Worm (Caenorhabditis elegans) whole organism, mixed stage, embryonic: ENCODE data around the gene F37C4.6.

Source experiments
- M03D4.4 ChIP-seq: sonication (generic microtip); optimal IDR thresholded peaks from 2 replicates; lab custom pipeline; 2017; ENCODE audit warnings: mild to moderate bottlenecking, missing genetic modification characterization, missing compliant biosample characterization
- ceh-43 ChIP-seq: fragments of 200-800 bp; sonication (Bioruptor generic); optimal IDR thresholded peaks from 2 replicates; lab custom pipeline; 2018; ENCODE audit warnings: mild to moderate bottlenecking, missing genetic modification characterization, moderate library complexity, missing compliant biosample characterization
- cnd-1 ChIP-seq: fragments of 200-800 bp; sonication (Bioruptor generic); optimal IDR thresholded peaks from 2 replicates; lab custom pipeline; 2018; ENCODE audit warnings: mild to moderate bottlenecking, missing genetic modification characterization, missing compliant biosample characterization
- elt-3 ChIP-seq: fragments of 150-350 bp; optimal IDR thresholded peaks from 2 replicates; lab custom pipeline; 2014; ENCODE audit warnings: missing biosample characterization, missing genetic modification characterization
- mab-5 ChIP-seq: fragments of 150-350 bp; optimal IDR thresholded peaks from 2 replicates; lab custom pipeline; 2014; ENCODE audit warnings: missing biosample characterization, missing genetic modification characterization
- mep-1 ChIP-seq: fragments of 150-350 bp; optimal IDR thresholded peaks from 2 replicates; lab custom pipeline; 2017; ENCODE audit warnings: missing biosample characterization, missing genetic modification reagents, missing genetic modification characterization, inconsistent platforms
- pha-4 ChIP-seq: fragments of 150-350 bp; optimal IDR thresholded peaks from 2 replicates; lab custom pipeline; 2018; ENCODE audit warnings: missing biosample characterization, missing genetic modification reagents, missing genetic modification characterization
- unc-62 ChIP-seq: fragments of 150-350 bp; optimal IDR thresholded peaks from 2 replicates; lab custom pipeline; 2014; ENCODE audit warnings: missing biosample characterization, missing genetic modification reagents, missing genetic modification characterization

- TF ChIP-seq unc-62 (GFP tag; lab: Kevin White, UChicago), result no peak
- TF ChIP-seq cnd-1 (tag; lab: Kevin White, UChicago), result no peak
- TF ChIP-seq elt-3, result no peak
- TF ChIP-seq ceh-43, result no peak
- TF ChIP-seq mep-1, result no peak
- TF ChIP-seq pha-4 (tag; lab: Kevin White, UChicago), result no peak
- TF ChIP-seq mab-5 (tag; lab: Kevin White, UChicago), result no peak
- no peak for TF ChIP-seq M03D4.4 (tag; lab: Kevin White, UChicago)
Observed at ce11 chrIV:3856190-3856589, 21.9 kb downstream of the F37C4.6 start.
